Worm (Caenorhabditis elegans): ENCODE measurements around the gene Y44A6C.1.

ce11 chrV:20756385-20756996 is 42.8 kb downstream of the Y44A6C.1 start:
- TF ChIP-seq klf-2 (GFP tag; conservative IDR thresholded peaks at IDR 0.05): no peak
- TF ChIP-seq flt-1 (GFP tag; IDR thresholded peaks at IDR 0.05): no peak
- no peak for TF ChIP-seq tab-1 (GFP tag; IDR thresholded peaks at IDR 0.05)
- TF ChIP-seq ztf-23 (GFP tag; IDR thresholded peaks at IDR 0.05): no peak

Data from whole organism, midembryonic.